Worm (Caenorhabditis elegans): ENCODE results near the gene clec-204.

Gene clec-204

ce11 chrV:1743205-1743870 is 13.6 kb upstream of the clec-204 start, which contains the start of gene nhr-256 (continued):
- TF ChIP-seq unc-86 (tag; optimal IDR thresholded peaks at IDR 0.05) (no peak), ceh-48 (tag; optimal IDR thresholded peaks at IDR 0.05) (no peak), ceh-30 (tag; optimal IDR thresholded peaks at IDR 0.05) (peak; percentile 80), pros-1 (tag; optimal IDR thresholded peaks at IDR 0.05) (no peak), dve-1 (tag; optimal IDR thresholded peaks at IDR 0.05) (peak; percentile 17), npax-4 (tag; optimal IDR thresholded peaks at IDR 0.05) (no peak), fkh-10 (GFP tag; optimal IDR thresholded peaks at IDR 0.05) (no peak), K09A11.1 (tag; optimal IDR thresholded peaks at IDR 0.05; ENCODE audit: insufficient read depth) (no peak), eyg-1 (tag; optimal IDR thresholded peaks at IDR 0.05) (no peak), gmeb-2 (tag; optimal IDR thresholded peaks at IDR 0.05) (no peak), unc-42 (tag; optimal IDR thresholded peaks at IDR 0.05) (peak; percentile 4), ceh-14 (tag; optimal IDR thresholded peaks at IDR 0.05) (no peak), lim-6 (tag; optimal IDR thresholded peaks at IDR 0.05) (no peak), nhr-232 (tag; optimal IDR thresholded peaks at IDR 0.05) (no peak)

- TF ChIP-seq elt-2 (tag; optimal IDR thresholded peaks at IDR 0.05), result no peak
- no peak for TF ChIP-seq unc-86 (tag; optimal IDR thresholded peaks at IDR 0.05)
- no peak for TF ChIP-seq F13H6.1 (tag; optimal IDR thresholded peaks at IDR 0.05)
These were observed 7.9 kb upstream of the clec-204 start, which contains the start of gene ZK697.8 for ce11 chrV:1749053-1749452. Gene ZK697.8 (minus strand): TSS chrV:1749153.

ce11 chrV:1751449-1751848 is 5.5 kb upstream of the clec-204 start, which contains the start of gene srh-199:
Gene srh-199 (minus strand): TSS chrV:1751549.
- no peak for TF ChIP-seq pag-3 (tag; optimal IDR thresholded peaks at IDR 0.05; ENCODE audit: borderline replicate concordance)
- no peak for TF ChIP-seq ztf-16 (tag; optimal IDR thresholded peaks at IDR 0.05)
- no peak for TF ChIP-seq F13H6.1 (tag; optimal IDR thresholded peaks at IDR 0.05)
- no peak for TF ChIP-seq ceh-2 (tag; optimal IDR thresholded peaks at IDR 0.05)
- TF ChIP-seq ets-4 (tag; optimal IDR thresholded peaks at IDR 0.05), result no peak
- TF ChIP-seq ahr-1 (tag; optimal IDR thresholded peaks at IDR 0.05), result no peak
- no peak for TF ChIP-seq syd-9 (tag; optimal IDR thresholded peaks at IDR 0.05)
- TF ChIP-seq lin-11 (tag; optimal IDR thresholded peaks at IDR 0.05), result no peak
- TF ChIP-seq ceh-18 (tag; optimal IDR thresholded peaks at IDR 0.05), result no peak
- TF ChIP-seq unc-3 (GFP tag; conservative IDR thresholded peaks at IDR 0.05), result no peak
- no peak for TF ChIP-seq unc-3 (tag; optimal IDR thresholded peaks at IDR 0.05)
- no peak for TF ChIP-seq tbx-7 (tag; optimal IDR thresholded peaks at IDR 0.05)

- no peak for TF ChIP-seq ahr-1 (tag; optimal IDR thresholded peaks at IDR 0.05)
- TF ChIP-seq syd-9 (tag; optimal IDR thresholded peaks at IDR 0.05), result no peak
- no peak for TF ChIP-seq ets-4 (tag; optimal IDR thresholded peaks at IDR 0.05)
- no peak for TF ChIP-seq ceh-6 (GFP tag; optimal IDR thresholded peaks at IDR 0.05)
- TF ChIP-seq unc-86 (tag; optimal IDR thresholded peaks at IDR 0.05), result no peak
- TF ChIP-seq mec-3 (tag; optimal IDR thresholded peaks at IDR 0.05; ENCODE audit: borderline replicate concordance), result no peak
- TF ChIP-seq nhr-232 (tag; optimal IDR thresholded peaks at IDR 0.05), result no peak
- TF ChIP-seq sox-4 (tag; optimal IDR thresholded peaks at IDR 0.05), result no peak
- no peak for TF ChIP-seq ttx-3 (tag; optimal IDR thresholded peaks at IDR 0.05)
These were observed 4.5 kb upstream of the clec-204 start, which contains the start of gene ZK697.1 for ce11 chrV:1752496-1752895. Gene ZK697.1 (plus strand): TSS chrV:1752796.

ce11 chrV:1755589-1755988 is 1.4 kb upstream of the clec-204 start, which contains the start of gene ZK697.14:
Gene ZK697.14 (minus strand): TSS chrV:1755689.
- no peak for TF ChIP-seq tbx-2 (tag; optimal IDR thresholded peaks at IDR 0.05)
- no peak for TF ChIP-seq pax-1 (tag; optimal IDR thresholded peaks at IDR 0.05)
- TF ChIP-seq T23F11.4 (GFP tag; optimal IDR thresholded peaks at IDR 0.05), result no peak

Measured in whole organism, late embryonic.